Fruit fly (Drosophila melanogaster): ENCODE data around the gene CG7194.
A peak's percentile ranks its signal among the peaks of the same experiment; 100 is the strongest.

Gene CG7194

dm6 chr3L:8308891-8309352 lies 5.1 kb upstream of the CG7194 start, which contains the start of gene BI-1 (continued):
- TF ChIP-seq Lhr (GFP tag; optimal IDR thresholded peaks at IDR 0.05): peak; percentile 26
- TF ChIP-seq Gsc (GFP tag; IDR thresholded peaks at IDR 0.05): no peak
- no peak for TF ChIP-seq CG13894 (tag; optimal IDR thresholded peaks at IDR 0.05)
- TF ChIP-seq E2f2 (GFP tag; IDR thresholded peaks at IDR 0.05): peak; percentile 83
- peak; percentile 22 for TF ChIP-seq CG10274 (GFP tag; optimal IDR thresholded peaks at IDR 0.05)
- TF ChIP-seq CG17385 (GFP tag; optimal IDR thresholded peaks at IDR 0.05): peak; percentile 56
- no peak for TF ChIP-seq sr (GFP tag; IDR thresholded peaks at IDR 0.05)
- TF ChIP-seq CG4328 (GFP tag; optimal IDR thresholded peaks at IDR 0.05): peak; percentile 67
- TF ChIP-seq Atf3 (GFP tag; optimal IDR thresholded peaks at IDR 0.05): no peak
- peak; percentile 67 for TF ChIP-seq scrt (GFP tag; optimal IDR thresholded peaks at IDR 0.05)
- TF ChIP-seq CG17361 (GFP tag; IDR thresholded peaks at IDR 0.05): peak; percentile 88
- TF ChIP-seq CG12104 (GFP tag; optimal IDR thresholded peaks at IDR 0.05): peak; percentile 75
- no peak for TF ChIP-seq Hr78 (GFP tag; optimal IDR thresholded peaks at IDR 0.05)
- peak; percentile 58 for TF ChIP-seq D19B (GFP tag; optimal IDR thresholded peaks at IDR 0.05)
- TF ChIP-seq exex (tag; optimal IDR thresholded peaks at IDR 0.05): peak; percentile 54
- peak; percentile 39 for TF ChIP-seq CG17359 (tag; optimal IDR thresholded peaks at IDR 0.05)
- TF ChIP-seq CG11456 (GFP tag; IDR thresholded peaks at IDR 0.05): no peak
- TF ChIP-seq Sin3A (optimal IDR thresholded peaks at IDR 0.05): peak; percentile 42
- TF ChIP-seq CG18011 (GFP tag; optimal IDR thresholded peaks at IDR 0.05): peak; percentile 49
- peak; percentile 58 for TF ChIP-seq CG33557 (GFP tag; optimal IDR thresholded peaks at IDR 0.05)
- no peak for TF ChIP-seq hb (GFP tag; IDR thresholded peaks at IDR 0.05; ENCODE audit: partially characterized antibody)
- TF ChIP-seq CG7928 (GFP tag; optimal IDR thresholded peaks at IDR 0.05): peak; percentile 19
- peak; percentile 99 for TF ChIP-seq Sry-β (GFP tag; optimal IDR thresholded peaks at IDR 0.05)
- TF ChIP-seq Lpt (GFP tag; optimal IDR thresholded peaks at IDR 0.05): no peak
- peak; percentile 59 for TF ChIP-seq pzg (GFP tag; optimal IDR thresholded peaks at IDR 0.05)
- no peak for TF ChIP-seq eve (GFP tag; optimal IDR thresholded peaks at IDR 0.05)
- TF ChIP-seq fru (optimal IDR thresholded peaks at IDR 0.05): no peak
- no peak for TF ChIP-seq so (GFP tag; IDR thresholded peaks at IDR 0.05)
- TF ChIP-seq ac (GFP tag; optimal IDR thresholded peaks at IDR 0.05): no peak
- no peak for TF ChIP-seq wdn (GFP tag; IDR thresholded peaks at IDR 0.05)
- TF ChIP-seq CG13123 (GFP tag; optimal IDR thresholded peaks at IDR 0.05): no peak
- TF ChIP-seq CG10959 (GFP tag; IDR thresholded peaks at IDR 0.05): no peak
- no peak for TF ChIP-seq CG12071 (GFP tag; optimal IDR thresholded peaks at IDR 0.05)
- peak; percentile 35 for TF ChIP-seq fd3F (GFP tag; optimal IDR thresholded peaks at IDR 0.05)

dm6 chr3L:8306880-8307279 lies 3.0 kb upstream of the CG7194 start, which contains the start of gene Gr66a:
Gene Gr66a (minus strand): TSS chr3L:8306980.
- TF ChIP-seq dm (GFP tag; optimal IDR thresholded peaks at IDR 0.05) (no peak), hbn (GFP tag; IDR thresholded peaks at IDR 0.05; ENCODE audit: partially characterized antibody) (no peak), Neu2 (GFP tag; optimal IDR thresholded peaks at IDR 0.05; ENCODE audit: borderline replicate concordance) (no peak), CG8478 (optimal IDR thresholded peaks at IDR 0.05) (no peak), Stat92E (GFP tag; optimal IDR thresholded peaks at IDR 0.05) (no peak), Xbp1 (GFP tag; optimal IDR thresholded peaks at IDR 0.05) (no peak), crp (GFP tag; optimal IDR thresholded peaks at IDR 0.05) (no peak), CG34376 (GFP tag; optimal IDR thresholded peaks at IDR 0.05) (no peak), Atf-2 (GFP tag; optimal IDR thresholded peaks at IDR 0.05) (no peak), btn (GFP tag; optimal IDR thresholded peaks at IDR 0.05) (no peak), Bteb2 (GFP tag; optimal IDR thresholded peaks at IDR 0.05) (no peak)

Measured in whole organism, embryonic.